Worm (Caenorhabditis elegans) whole organism, young adult: ENCODE measurements around the gene ilys-6.
A peak's percentile ranks its signal among the peaks of the same experiment; 100 is the strongest.

ENCODE experiments used
- ceh-58 ChIP-seq: fragments of 200-800 bp; sonication (Bioruptor generic); IDR thresholded peaks from 2 replicates; pipeline ENCODE4 v1.3.6; 2022; ENCODE audit warnings: missing genetic modification characterization, missing compliant biosample characterization
- repo-1 ChIP-seq: sonication (generic microtip); optimal IDR thresholded peaks from 2 replicates; lab custom pipeline; 2017; ENCODE audit warnings: mild to moderate bottlenecking, missing genetic modification characterization, missing compliant biosample characterization

- TF ChIP-seq repo-1 (tag; lab: Kevin White, UChicago) (no peak), ceh-58 (0 out of 2 replicates have a peak, but pooled peaks have one; percentile 45)
Measured at ce11 chrIV:4034883-4035282, 28.6 kb downstream of the ilys-6 start, which contains the start of gene hlh-30.
